Worm (Caenorhabditis elegans) whole organism, L3 larva: Measurements from ENCODE around the gene decr-1.3.
A peak's percentile ranks its signal among the peaks of the same experiment; 100 is the strongest.

ENCODE experiments used
- R02D3.7 ChIP-seq: fragments of 150-350 bp; optimal IDR thresholded peaks from 2 replicates; lab custom pipeline; 2014; ENCODE audit warnings: missing biosample characterization, missing genetic modification characterization
- ZK546.5 ChIP-seq: sonication (generic microtip); optimal IDR thresholded peaks from 2 replicates; lab custom pipeline; 2017; ENCODE audit warnings: missing biosample characterization, missing genetic modification characterization
- aly-2 ChIP-seq: fragments of 150-350 bp; optimal IDR thresholded peaks from 2 replicates; lab custom pipeline; 2014; ENCODE audit warnings: missing biosample characterization, missing genetic modification characterization
- ama-1 ChIP-seq: fragments of 150-350 bp; optimal IDR thresholded peaks from 2 replicates; lab custom pipeline; 2018
- ceh-16 ChIP-seq: sonication (generic microtip); optimal IDR thresholded peaks from 2 replicates; lab custom pipeline; 2017; ENCODE audit warnings: missing biosample characterization, missing genetic modification characterization
- ceh-28 ChIP-seq: fragments of 150-350 bp; optimal IDR thresholded peaks from 2 replicates; lab custom pipeline; 2014; ENCODE audit warnings: missing biosample characterization, missing genetic modification reagents, missing genetic modification characterization
- ceh-82 ChIP-seq: fragments of 150-350 bp; optimal IDR thresholded peaks from 2 replicates; lab custom pipeline; 2014; ENCODE audit warnings: missing biosample characterization, missing genetic modification characterization
- ceh-9 ChIP-seq: sonication (generic microtip); optimal IDR thresholded peaks from 2 replicates; lab custom pipeline; 2018; ENCODE audit warnings: missing biosample characterization, missing genetic modification characterization
- daf-12 ChIP-seq: fragments of 150-350 bp; optimal IDR thresholded peaks from 2 replicates; lab custom pipeline; 2014; ENCODE audit warnings: missing biosample characterization, missing genetic modification reagents, missing genetic modification characterization
- egl-27 ChIP-seq: sonication (generic microtip); optimal IDR thresholded peaks from 4 replicates; lab custom pipeline; 2017; ENCODE audit warnings: missing biosample characterization, missing genetic modification reagents, missing genetic modification characterization
- egl-5 ChIP-seq: fragments of 150-350 bp; optimal IDR thresholded peaks from 2 replicates; lab custom pipeline; 2017; ENCODE audit warnings: missing biosample characterization, missing genetic modification reagents, missing genetic modification characterization, inconsistent platforms
- elt-1 ChIP-seq: fragments of 150-350 bp; optimal IDR thresholded peaks from 2 replicates; lab custom pipeline; 2014; ENCODE audit warnings: missing biosample characterization, missing genetic modification characterization
- elt-2 ChIP-seq: sonication (generic microtip); optimal IDR thresholded peaks from 2 replicates; lab custom pipeline; 2016; ENCODE audit warnings: missing genetic modification reagents, mild to moderate bottlenecking, missing genetic modification characterization, missing compliant biosample characterization
- elt-3 ChIP-seq, 3 experiments: fragments of 150-350 bp in 1 of 3; sonication (generic microtip) in 2 of 3; optimal IDR thresholded peaks; 2 replicates in 2 of 3; 4 replicates in 1 of 3; lab custom pipeline; 2014 to 2017; ENCODE audit warnings: missing biosample characterization in 3 of 3, missing genetic modification characterization in 3 of 3
- eor-1 ChIP-seq, 2 experiments: fragments of 150-350 bp; optimal IDR thresholded peaks; 2 replicates each; lab custom pipeline; 2014 to 2018; ENCODE audit warnings: missing biosample characterization in 2 of 2, missing genetic modification characterization in 2 of 2
- fkh-10 ChIP-seq: sonication (generic microtip); optimal IDR thresholded peaks from 2 replicates; lab custom pipeline; 2017; ENCODE audit warnings: missing biosample characterization, missing genetic modification reagents, missing genetic modification characterization
- fkh-2 ChIP-seq: fragments of 150-350 bp; optimal IDR thresholded peaks from 2 replicates; lab custom pipeline; 2014; ENCODE audit warnings: missing biosample characterization, missing genetic modification reagents, missing genetic modification characterization
- fos-1 ChIP-seq: fragments of 150-350 bp; optimal IDR thresholded peaks from 2 replicates; lab custom pipeline; 2014; ENCODE audit warnings: missing biosample characterization, missing genetic modification characterization
- hmg-11 ChIP-seq: sonication (generic microtip); optimal IDR thresholded peaks from 2 replicates; lab custom pipeline; 2016; ENCODE audit warnings: missing genetic modification characterization, missing compliant biosample characterization
- jun-1 ChIP-seq: fragments of 150-350 bp; optimal IDR thresholded peaks from 2 replicates; lab custom pipeline; 2014; ENCODE audit warnings: missing biosample characterization, missing genetic modification reagents, missing genetic modification characterization
- lin-15B ChIP-seq: fragments of 150-350 bp; optimal IDR thresholded peaks from 2 replicates; lab custom pipeline; 2014; ENCODE audit warnings: missing biosample characterization, missing genetic modification characterization
- lin-39 ChIP-seq: fragments of 150-350 bp; optimal IDR thresholded peaks from 2 replicates; lab custom pipeline; 2018; ENCODE audit warnings: missing biosample characterization, missing genetic modification reagents, missing genetic modification characterization
- lsy-12 ChIP-seq: sonication (generic microtip); optimal IDR thresholded peaks from 2 replicates; lab custom pipeline; 2016; ENCODE audit warnings: mild to moderate bottlenecking, missing genetic modification characterization, missing compliant biosample characterization
- mdl-1 ChIP-seq: fragments of 150-350 bp; optimal IDR thresholded peaks from 2 replicates; lab custom pipeline; 2014; ENCODE audit warnings: missing biosample characterization, missing genetic modification characterization
- mml-1 ChIP-seq: fragments of 150-350 bp; sonication (generic microtip); optimal IDR thresholded peaks from 3 replicates; lab custom pipeline; 2014; ENCODE audit warnings: missing biosample characterization, missing genetic modification characterization
- nfya-1 ChIP-seq: sonication (generic microtip); optimal IDR thresholded peaks from 2 replicates; lab custom pipeline; 2017; ENCODE audit warnings: missing genetic modification characterization, mild to moderate bottlenecking, missing compliant biosample characterization, antibody characterized with exemption, moderate library complexity; ENCODE audit not compliant: insufficient read depth
- nhr-11 ChIP-seq: fragments of 150-350 bp; optimal IDR thresholded peaks from 2 replicates; lab custom pipeline; 2014; ENCODE audit warnings: missing biosample characterization, missing genetic modification characterization
- nhr-12 ChIP-seq: fragments of 150-350 bp; optimal IDR thresholded peaks from 2 replicates; lab custom pipeline; 2014; ENCODE audit warnings: missing biosample characterization, missing genetic modification characterization
- nhr-23 ChIP-seq: fragments of 150-350 bp; optimal IDR thresholded peaks from 2 replicates; lab custom pipeline; 2014; ENCODE audit warnings: missing biosample characterization, missing genetic modification reagents, missing genetic modification characterization
- nhr-237 ChIP-seq: fragments of 150-350 bp; optimal IDR thresholded peaks from 2 replicates; lab custom pipeline; 2014; ENCODE audit warnings: missing biosample characterization, missing genetic modification characterization
- nhr-25 ChIP-seq: sonication (generic microtip); optimal IDR thresholded peaks from 2 replicates; lab custom pipeline; 2017; ENCODE audit warnings: missing biosample characterization, missing genetic modification characterization
- nhr-28 ChIP-seq: fragments of 150-350 bp; optimal IDR thresholded peaks from 2 replicates; lab custom pipeline; 2014; ENCODE audit warnings: missing biosample characterization, missing genetic modification characterization
- nhr-43 ChIP-seq: sonication (generic microtip); optimal IDR thresholded peaks from 2 replicates; lab custom pipeline; 2016; ENCODE audit warnings: mild to moderate bottlenecking, missing genetic modification characterization, missing compliant biosample characterization; ENCODE audit not compliant: poor library complexity, severe bottlenecking
- nhr-67 ChIP-seq: fragments of 150-350 bp; optimal IDR thresholded peaks from 2 replicates; lab custom pipeline; 2014; ENCODE audit warnings: missing biosample characterization, missing genetic modification characterization
- nhr-76 ChIP-seq: fragments of 150-350 bp; sonication (generic microtip); optimal IDR thresholded peaks from 5 replicates; lab custom pipeline; 2014; ENCODE audit warnings: missing biosample characterization, missing genetic modification characterization
- nhr-77 ChIP-seq: fragments of 150-350 bp; optimal IDR thresholded peaks from 2 replicates; lab custom pipeline; 2014; ENCODE audit warnings: missing biosample characterization, missing genetic modification characterization
- pha-4 ChIP-seq: fragments of 150-350 bp; optimal IDR thresholded peaks from 2 replicates; lab custom pipeline; 2014; ENCODE audit warnings: missing biosample characterization, missing genetic modification reagents, missing genetic modification characterization
- pqm-1 ChIP-seq: fragments of 150-350 bp; optimal IDR thresholded peaks from 2 replicates; lab custom pipeline; 2017; ENCODE audit warnings: missing biosample characterization, missing genetic modification characterization, inconsistent platforms
- sea-2 ChIP-seq: fragments of 150-350 bp; sonication (generic microtip); optimal IDR thresholded peaks from 4 replicates; lab custom pipeline; 2014; ENCODE audit warnings: missing biosample characterization, missing genetic modification reagents, missing genetic modification characterization
- skn-1 ChIP-seq: fragments of 150-350 bp; optimal IDR thresholded peaks from 2 replicates; lab custom pipeline; 2014; ENCODE audit warnings: missing biosample characterization, missing genetic modification characterization
- snpc-4 ChIP-seq: fragments of 150-350 bp; optimal IDR thresholded peaks from 2 replicates; lab custom pipeline; 2014; ENCODE audit warnings: missing biosample characterization, missing genetic modification characterization
- tbx-2 ChIP-seq: sonication (generic microtip); optimal IDR thresholded peaks from 2 replicates; lab custom pipeline; 2016; ENCODE audit warnings: mild to moderate bottlenecking, missing genetic modification characterization, missing compliant biosample characterization
- unc-39 ChIP-seq: sonication (generic microtip); optimal IDR thresholded peaks from 4 replicates; lab custom pipeline; 2017; ENCODE audit warnings: missing biosample characterization, missing genetic modification characterization
- unc-62 ChIP-seq: fragments of 150-350 bp; sonication (generic microtip); optimal IDR thresholded peaks from 4 replicates; lab custom pipeline; 2014; ENCODE audit warnings: missing biosample characterization, missing genetic modification reagents, missing genetic modification characterization
- zag-1 ChIP-seq: fragments of 150-350 bp; optimal IDR thresholded peaks from 2 replicates; lab custom pipeline; 2014; ENCODE audit warnings: missing biosample characterization, missing genetic modification characterization
- ztf-11 ChIP-seq: fragments of 150-350 bp; optimal IDR thresholded peaks from 2 replicates; lab custom pipeline; 2014; ENCODE audit warnings: missing biosample characterization, missing genetic modification characterization
- ztf-4 ChIP-seq: fragments of 150-350 bp; optimal IDR thresholded peaks from 2 replicates; lab custom pipeline; 2014; ENCODE audit warnings: missing biosample characterization, missing genetic modification characterization

decr-1.3 gene

DNA sequence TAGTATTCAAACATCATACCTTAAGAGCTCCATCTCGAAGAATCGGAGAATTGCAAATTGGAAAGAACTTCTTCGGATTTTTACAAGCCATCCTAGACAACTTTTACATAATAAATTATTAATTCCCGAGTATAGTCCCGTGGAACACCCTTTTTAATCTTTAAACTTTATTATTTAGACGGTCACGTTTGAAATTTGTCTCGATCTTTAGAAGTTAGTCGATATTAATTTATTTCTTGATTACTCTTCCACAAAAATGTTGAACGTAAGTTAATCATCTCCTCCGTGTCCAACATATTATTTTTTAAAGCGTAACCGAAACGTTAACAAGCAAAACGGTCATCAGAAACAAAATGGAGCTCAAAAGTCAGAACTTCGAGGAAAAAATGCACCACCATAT is at the start of gene decr-1.3, which contains the start of gene T05C12.1:
Gene decr-1.3 (minus strand): TSS at position 101 of the 400 bp plus-strand sequence.
Gene T05C12.1 (plus strand): TSS at position 232 of the 400 bp plus-strand sequence.
- TF ChIP-seq egl-5 (no peak), ceh-9 (tag; lab: Kevin White, UChicago) (no peak), zag-1 (tag; lab: Kevin White, UChicago) (no peak), lin-15B (tag; lab: Kevin White, UChicago) (no peak), R02D3.7 (tag; lab: Kevin White, UChicago) (no peak), elt-3 (tag; optimal IDR thresholded peaks at IDR 0.05; lab: Kevin White, UChicago) (no peak), nhr-23 (tag; lab: Kevin White, UChicago) (no peak), hmg-11 (tag; lab: Kevin White, UChicago) (no peak), unc-39 (tag; lab: Kevin White, UChicago) (no peak), nhr-76 (no peak), mdl-1 (no peak), nhr-43 (tag; lab: Kevin White, UChicago) (no peak)
- TF ChIP-seq, all 47 proteins: peak for 0

DNA sequence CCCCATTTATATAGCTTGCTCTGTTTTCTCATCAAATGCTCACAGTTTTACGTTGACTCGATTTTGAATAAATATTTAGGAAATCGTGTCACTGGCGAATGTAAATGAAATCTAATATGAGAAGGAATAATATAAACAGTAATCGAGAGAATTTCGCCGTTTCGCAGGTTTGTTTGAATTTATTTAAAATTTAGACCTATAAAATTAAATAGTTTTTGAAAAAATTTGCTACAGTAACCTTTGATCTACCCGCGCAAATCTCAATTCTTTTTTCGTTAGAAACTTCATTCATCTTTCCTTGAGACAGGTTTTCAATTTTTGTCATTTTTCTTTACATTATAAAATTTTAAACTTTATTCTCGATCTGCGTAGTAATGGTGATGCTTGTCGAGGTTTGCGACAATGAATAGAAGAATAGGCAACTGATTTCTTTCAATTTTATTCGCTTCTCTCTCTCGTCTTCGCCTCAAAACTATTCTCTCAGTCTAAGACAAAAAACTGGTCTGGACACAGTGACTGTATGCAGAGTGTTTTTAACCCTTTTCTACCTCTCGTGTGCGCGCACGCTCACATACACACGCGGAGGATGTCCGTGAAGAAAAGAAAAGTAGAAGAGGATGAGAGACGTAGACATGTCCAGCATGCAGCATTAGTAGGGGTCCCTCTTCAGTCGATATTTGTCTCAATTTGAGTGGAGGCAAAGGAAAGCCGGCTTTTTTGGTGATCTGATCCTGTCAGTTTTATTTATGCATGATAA is 49.1 kb upstream of the decr-1.3 start, which contains the start of gene dab-1:
Gene dab-1 (plus strand): TSS at position 78 of the 757 bp plus-strand sequence.
- TF ChIP-seq ztf-4 (tag; lab: Kevin White, UChicago): no peak
- TF ChIP-seq snpc-4 (tag; lab: Kevin White, UChicago): peak; percentile 8
- no peak for TF ChIP-seq R02D3.7 (tag; lab: Kevin White, UChicago)
- TF ChIP-seq egl-5: no peak
- TF ChIP-seq nhr-67 (tag; lab: Kevin White, UChicago): no peak
- TF ChIP-seq pha-4 (tag; lab: Kevin White, UChicago): peak; percentile 4
- TF ChIP-seq nhr-12 (tag; lab: Kevin White, UChicago): no peak
- no peak for TF ChIP-seq jun-1
- TF ChIP-seq nhr-23 (tag; lab: Kevin White, UChicago): peak; percentile 40
- no peak for TF ChIP-seq fkh-10 (GFP tag; lab: Kevin White, UChicago)
- TF ChIP-seq fos-1 (tag; lab: Kevin White, UChicago): no peak
- no peak for TF ChIP-seq nhr-76
- TF ChIP-seq ceh-16 (tag; lab: Kevin White, UChicago): no peak
- TF ChIP-seq unc-39 (tag; lab: Kevin White, UChicago): no peak
- no peak for TF ChIP-seq ceh-28 (tag; lab: Kevin White, UChicago)
- no peak for TF ChIP-seq ztf-11 (tag; lab: Kevin White, UChicago)
- no peak for TF ChIP-seq elt-3 (tag; optimal IDR thresholded peaks at IDR 0.05; lab: Kevin White, UChicago)
- no peak for TF ChIP-seq nhr-11 (tag; lab: Kevin White, UChicago)
- no peak for TF ChIP-seq elt-1 (tag; lab: Kevin White, UChicago)
- TF ChIP-seq ZK546.5 (tag; lab: Kevin White, UChicago): no peak
- no peak for TF ChIP-seq nhr-237
- TF ChIP-seq tbx-2 (tag; lab: Kevin White, UChicago): no peak
- TF ChIP-seq fkh-2: no peak
- no peak for TF ChIP-seq aly-2 (tag; lab: Kevin White, UChicago)
- no peak for TF ChIP-seq sea-2 (GFP tag; lab: Kevin White, UChicago)
- no peak for TF ChIP-seq daf-12 (tag; lab: Kevin White, UChicago)
- no peak for TF ChIP-seq lin-39 (tag; lab: Kevin White, UChicago)
- TF ChIP-seq eor-1 (tag; optimal IDR thresholded peaks at IDR 0.05; lab: Kevin White, UChicago): no peak
- no peak for TF ChIP-seq lin-15B (tag; lab: Kevin White, UChicago)
- peak; percentile 88 for TF ChIP-seq nhr-25 (tag; lab: Kevin White, UChicago)
- no peak for TF ChIP-seq ceh-82 (tag; lab: Kevin White, UChicago)
- no peak for TF ChIP-seq lsy-12 (tag; lab: Kevin White, UChicago)
- no peak for TF ChIP-seq mml-1
- TF ChIP-seq nhr-77 (tag; lab: Kevin White, UChicago): no peak
- no peak for TF ChIP-seq nhr-43 (tag; lab: Kevin White, UChicago)
- TF ChIP-seq zag-1 (tag; lab: Kevin White, UChicago): no peak
- peak; percentile 31 for TF ChIP-seq ama-1 (lab: Kevin White, UChicago)
- peak; percentile 15 for TF ChIP-seq mdl-1
- no peak for TF ChIP-seq nhr-28 (tag; lab: Kevin White, UChicago)
- no peak for TF ChIP-seq skn-1 (tag; lab: Kevin White, UChicago)
- peak; percentile 1 for TF ChIP-seq nfya-1
- peak; percentile 50 for TF ChIP-seq hmg-11 (tag; lab: Kevin White, UChicago)
- TF ChIP-seq pqm-1 (tag; lab: Kevin White, UChicago): no peak
- TF ChIP-seq egl-27: no peak
- no peak for TF ChIP-seq unc-62 (GFP tag; lab: Kevin White, UChicago)
- no peak for TF ChIP-seq elt-2 (tag; lab: Kevin White, UChicago)
- TF ChIP-seq ceh-9 (tag; lab: Kevin White, UChicago): no peak
